Fruit fly (Drosophila melanogaster): ENCODE results near the gene CG32548.

The CG32548 gene

dm6 chrX:18440481-18440880, at the start of gene CG32548:
Gene CG32548, minus strand, starts transcription at chrX:18440581.
- no peak for TF ChIP-seq Dll (optimal IDR thresholded peaks at IDR 0.05)

dm6 chrX:18489509-18489908, 49.1 kb upstream of the CG32548 start, which contains the start of gene CG15046:
Gene CG15046, minus strand, starts transcription at chrX:18489620.
- TF ChIP-seq pan (optimal IDR thresholded peaks at IDR 0.05) (no peak), Dll (optimal IDR thresholded peaks at IDR 0.05) (peak; percentile 64), CG8478 (optimal IDR thresholded peaks at IDR 0.05) (no peak), EcR (GFP tag; optimal IDR thresholded peaks at IDR 0.05) (no peak), usp (GFP tag; optimal IDR thresholded peaks at IDR 0.05) (no peak), psq (optimal IDR thresholded peaks at IDR 0.05) (no peak)

- no peak for TF ChIP-seq usp (GFP tag; optimal IDR thresholded peaks at IDR 0.05)
- TF ChIP-seq EcR (GFP tag; optimal IDR thresholded peaks at IDR 0.05): no peak
- TF ChIP-seq Dll (optimal IDR thresholded peaks at IDR 0.05): no peak
- TF ChIP-seq CG8478 (optimal IDR thresholded peaks at IDR 0.05): no peak
- TF ChIP-seq psq (optimal IDR thresholded peaks at IDR 0.05): no peak
- no peak for TF ChIP-seq pan (optimal IDR thresholded peaks at IDR 0.05)
Measured at dm6 chrX:18486356-18487059, 46.1 kb upstream of the CG32548 start, which contains the start of gene psh. Gene psh, minus strand, starts transcription at chrX:18486921.

dm6 chrX:18483261-18484218, 43.2 kb upstream of the CG32548 start, which contains the start of gene Hayan:
Gene Hayan, minus strand, starts transcription at chrX:18483772.
- peak; percentile 78 for TF ChIP-seq pan (optimal IDR thresholded peaks at IDR 0.05)
- TF ChIP-seq Dll (optimal IDR thresholded peaks at IDR 0.05): peak; percentile 64
- TF ChIP-seq EcR (GFP tag; optimal IDR thresholded peaks at IDR 0.05): no peak

- TF ChIP-seq psq (optimal IDR thresholded peaks at IDR 0.05) (no peak), usp (GFP tag; optimal IDR thresholded peaks at IDR 0.05) (no peak), Dll (optimal IDR thresholded peaks at IDR 0.05) (no peak), pan (optimal IDR thresholded peaks at IDR 0.05) (no peak), CG8478 (optimal IDR thresholded peaks at IDR 0.05) (no peak), EcR (GFP tag; optimal IDR thresholded peaks at IDR 0.05) (no peak)
Measured at dm6 chrX:18482537-18482936, 42.2 kb upstream of the CG32548 start.

- peak; percentile 92 for TF ChIP-seq pan (optimal IDR thresholded peaks at IDR 0.05)
- TF ChIP-seq psq (optimal IDR thresholded peaks at IDR 0.05): no peak
Measured at dm6 chrX:18479307-18480134, 39.1 kb upstream of the CG32548 start, which contains the start of gene CG32547. Gene CG32547, minus strand, starts transcription at chrX:18479487.

- no peak for TF ChIP-seq EcR (GFP tag; optimal IDR thresholded peaks at IDR 0.05)
- TF ChIP-seq Dll (optimal IDR thresholded peaks at IDR 0.05): no peak
- TF ChIP-seq psq (optimal IDR thresholded peaks at IDR 0.05): no peak
- TF ChIP-seq CG8478 (optimal IDR thresholded peaks at IDR 0.05): no peak
- TF ChIP-seq usp (GFP tag; optimal IDR thresholded peaks at IDR 0.05): no peak
- TF ChIP-seq pan (optimal IDR thresholded peaks at IDR 0.05): no peak
Measured at dm6 chrX:18467881-18468280, 27.5 kb upstream of the CG32548 start.

- TF ChIP-seq CG8478 (optimal IDR thresholded peaks at IDR 0.05) (no peak), usp (GFP tag; optimal IDR thresholded peaks at IDR 0.05) (no peak), pan (optimal IDR thresholded peaks at IDR 0.05) (no peak), Dll (optimal IDR thresholded peaks at IDR 0.05) (no peak), psq (optimal IDR thresholded peaks at IDR 0.05) (no peak), EcR (GFP tag; optimal IDR thresholded peaks at IDR 0.05) (no peak)
Measured at dm6 chrX:18460318-18460717, 19.9 kb upstream of the CG32548 start, which contains the start of gene CG43843. Gene CG43843, minus strand, starts transcription at chrX:18460418.

dm6 chrX:18452717-18453116, 12.3 kb upstream of the CG32548 start:
- TF ChIP-seq Dll (optimal IDR thresholded peaks at IDR 0.05): no peak
- TF ChIP-seq usp (GFP tag; optimal IDR thresholded peaks at IDR 0.05): no peak
- TF ChIP-seq CG8478 (optimal IDR thresholded peaks at IDR 0.05): no peak
- no peak for TF ChIP-seq psq (optimal IDR thresholded peaks at IDR 0.05)

dm6 chrX:18439367-18439766, 1.0 kb downstream of the CG32548 start, which contains the start of gene CG43841:
Gene CG43841, plus strand, starts transcription at chrX:18439667.
- no peak for TF ChIP-seq CG8478 (optimal IDR thresholded peaks at IDR 0.05)
- no peak for TF ChIP-seq usp (GFP tag; optimal IDR thresholded peaks at IDR 0.05)
- TF ChIP-seq psq (optimal IDR thresholded peaks at IDR 0.05): no peak
- no peak for TF ChIP-seq Dll (optimal IDR thresholded peaks at IDR 0.05)
- no peak for TF ChIP-seq pan (optimal IDR thresholded peaks at IDR 0.05)
- TF ChIP-seq EcR (GFP tag; optimal IDR thresholded peaks at IDR 0.05): no peak

dm6 chrX:18438568-18438967, 1.8 kb downstream of the CG32548 start, which contains the start of gene CG32551:
Gene CG32551, plus strand, starts transcription at chrX:18438868.
- TF ChIP-seq Dll (optimal IDR thresholded peaks at IDR 0.05): no peak
- TF ChIP-seq psq (optimal IDR thresholded peaks at IDR 0.05): no peak
- TF ChIP-seq EcR (GFP tag; optimal IDR thresholded peaks at IDR 0.05): no peak
- no peak for TF ChIP-seq pan (optimal IDR thresholded peaks at IDR 0.05)
- TF ChIP-seq CG8478 (optimal IDR thresholded peaks at IDR 0.05): no peak
- no peak for TF ChIP-seq usp (GFP tag; optimal IDR thresholded peaks at IDR 0.05)
